Worm (Caenorhabditis elegans): ENCODE results near the gene C31B8.12.

DNA sequence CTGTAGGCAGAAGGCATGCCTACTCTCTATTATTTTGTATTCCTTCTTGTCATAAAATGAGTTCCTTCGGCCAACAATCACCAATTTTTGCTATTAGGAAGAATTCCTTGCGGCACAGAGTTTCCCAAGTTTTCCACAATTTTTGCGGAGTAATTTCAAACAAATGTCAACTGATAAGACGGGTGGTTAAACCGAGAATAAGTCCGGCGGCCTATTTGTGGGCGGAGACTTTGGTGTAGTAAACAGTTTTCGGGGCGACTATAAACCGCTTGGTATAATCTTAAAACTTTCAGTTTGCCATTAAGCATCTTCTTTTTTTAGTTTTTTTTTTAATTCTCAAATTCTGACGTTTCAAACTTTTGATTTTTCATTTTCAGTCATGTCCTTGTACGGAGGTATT lies 46.4 kb downstream of the C31B8.12 start, which contains the start of gene ifc-1:
- no peak for TF ChIP-seq ZK546.5 (tag; optimal IDR thresholded peaks at IDR 0.05)
- no peak for TF ChIP-seq ama-1 (optimal IDR thresholded peaks at IDR 0.05)
- no peak for TF ChIP-seq cey-2 (tag; optimal IDR thresholded peaks at IDR 0.05; ENCODE audit: borderline replicate concordance, insufficient read depth)
- TF ChIP-seq aha-1 (tag) = no peak
